Fruit fly (Drosophila melanogaster) whole organism, embryonic: ENCODE data around the gene Tbc1d22.

Experiments
- ATbp ChIP-seq: fragments of 200-800 bp; sonication (Bioruptor generic); optimal IDR thresholded peaks from 2 replicates; lab custom pipeline; 2017; ENCODE audit warnings: missing biosample characterization, mild to moderate bottlenecking, missing genetic modification characterization, missing genetic modification reagents
- CG10543 ChIP-seq: fragments of 200-800 bp; sonication (Bioruptor generic); optimal IDR thresholded peaks from 3 replicates; lab custom pipeline; 2017; ENCODE audit warnings: missing biosample characterization, mild to moderate bottlenecking, missing genetic modification characterization, moderate library complexity
- CG12769 ChIP-seq: fragments of 200-800 bp; sonication (Bioruptor generic); optimal IDR thresholded peaks from 2 replicates; lab custom pipeline; 2019; ENCODE audit warnings: missing biosample characterization, mild to moderate bottlenecking, missing genetic modification characterization, moderate library complexity
- CG13287 ChIP-seq: fragments of 200-800 bp; sonication (Bioruptor generic); IDR thresholded peaks from 2 replicates; pipeline ENCODE4 v1.3.6; 2022; ENCODE audit warnings: missing biosample characterization, missing genetic modification characterization; ENCODE audit not compliant: partially characterized antibody
- CG1603 ChIP-seq: fragments of 200-800 bp; sonication (Bioruptor generic); optimal IDR thresholded peaks from 2 replicates; lab custom pipeline; 2019; ENCODE audit warnings: missing biosample characterization, mild to moderate bottlenecking, missing genetic modification characterization, moderate library complexity
- CG17359 ChIP-seq: fragments of 200-800 bp; sonication (Bioruptor generic); optimal IDR thresholded peaks from 3 replicates; lab custom pipeline; 2018; ENCODE audit warnings: missing biosample characterization, mild to moderate bottlenecking, missing genetic modification characterization, moderate library complexity
- CG17361 ChIP-seq: fragments of 200-800 bp; sonication (Bioruptor generic); IDR thresholded peaks from 3 replicates; pipeline ENCODE4 v1.3.6; 2022; ENCODE audit warnings: missing biosample characterization, missing genetic modification characterization
- CG17612 ChIP-seq: fragments of 200-800 bp; sonication (Bioruptor generic); IDR thresholded peaks from 2 replicates; pipeline ENCODE4 v1.3.6; 2022; ENCODE audit warnings: missing biosample characterization, missing genetic modification characterization
- CG1832 ChIP-seq: fragments of 200-800 bp; sonication (Bioruptor generic); optimal IDR thresholded peaks from 2 replicates; lab custom pipeline; 2017; ENCODE audit warnings: missing biosample characterization, mild to moderate bottlenecking, missing genetic modification characterization, inconsistent platforms
- CG18764 ChIP-seq: fragments of 200-800 bp; sonication (Bioruptor generic); optimal IDR thresholded peaks from 3 replicates; lab custom pipeline; 2016; ENCODE audit warnings: missing biosample characterization, missing genetic modification characterization
- CG2116 ChIP-seq: fragments of 200-800 bp; sonication (Bioruptor generic); optimal IDR thresholded peaks from 3 replicates; lab custom pipeline; 2018; ENCODE audit warnings: missing biosample characterization, mild to moderate bottlenecking, missing genetic modification characterization
- CG2712 ChIP-seq: fragments of 200-800 bp; optimal IDR thresholded peaks from 3 replicates; lab custom pipeline; 2019; ENCODE audit warnings: missing biosample characterization, mild to moderate bottlenecking, missing genetic modification characterization, moderate library complexity
- CG34224 ChIP-seq: fragments of 200-800 bp; sonication (Bioruptor generic); IDR thresholded peaks from 3 replicates; pipeline ENCODE4 v1.3.6; 2022; ENCODE audit warnings: missing biosample characterization, missing genetic modification characterization; ENCODE audit not compliant: partially characterized antibody
- CG9932 ChIP-seq: fragments of 200-800 bp; sonication (Bioruptor generic); IDR thresholded peaks from 2 replicates; pipeline ENCODE4 v1.3.6; 2022; ENCODE audit warnings: missing biosample characterization, missing genetic modification characterization
- Deaf1 ChIP-seq: fragments of 200-800 bp; optimal IDR thresholded peaks from 3 replicates; lab custom pipeline; 2019; ENCODE audit warnings: missing biosample characterization, mild to moderate bottlenecking, missing genetic modification characterization, moderate library complexity
- Dll ChIP-seq: fragments of 200-800 bp; sonication (Bioruptor generic); IDR thresholded peaks from 4 replicates; pipeline ENCODE4 v1.3.6; 2022; ENCODE audit warnings: missing biosample characterization, missing genetic modification characterization; ENCODE audit not compliant: partially characterized antibody
- Doc2 ChIP-seq: fragments of 200-800 bp; sonication (Bioruptor generic); IDR thresholded peaks from 2 replicates; pipeline ENCODE4 v1.3.6; 2022; ENCODE audit warnings: missing biosample characterization, missing genetic modification characterization
- Fer2 ChIP-seq: fragments of 200-800 bp; sonication (Bioruptor generic); optimal IDR thresholded peaks from 2 replicates; lab custom pipeline; 2018; ENCODE audit warnings: missing biosample characterization, mild to moderate bottlenecking, missing genetic modification characterization, moderate library complexity
- Hey ChIP-seq: fragments of 200-800 bp; sonication (Bioruptor generic); optimal IDR thresholded peaks from 3 replicates; lab custom pipeline; 2018; ENCODE audit warnings: missing biosample characterization, mild to moderate bottlenecking, missing genetic modification characterization
- HmgD ChIP-seq: fragments of 200-800 bp; sonication (Bioruptor generic); optimal IDR thresholded peaks from 3 replicates; lab custom pipeline; 2016; ENCODE audit warnings: missing biosample characterization, missing genetic modification characterization
- Lhr ChIP-seq: fragments of 200-800 bp; sonication (Bioruptor generic); optimal IDR thresholded peaks from 3 replicates; lab custom pipeline; 2017; ENCODE audit warnings: mild to moderate bottlenecking, missing biosample characterization, missing genetic modification reagents, missing genetic modification characterization
- Lim3 ChIP-seq: fragments of 200-800 bp; sonication (Bioruptor generic); IDR thresholded peaks from 2 replicates; pipeline ENCODE4 v1.3.6; 2022; ENCODE audit warnings: missing biosample characterization, missing genetic modification characterization
- MESR4 ChIP-seq: fragments of 200-800 bp; sonication (Bioruptor generic); optimal IDR thresholded peaks from 2 replicates; lab custom pipeline; 2018; ENCODE audit warnings: missing biosample characterization, mild to moderate bottlenecking, missing genetic modification characterization, moderate library complexity
- Max ChIP-seq: fragments of 200-800 bp; sonication (Bioruptor generic); optimal IDR thresholded peaks from 2 replicates; lab custom pipeline; 2016; ENCODE audit warnings: missing biosample characterization, mild to moderate bottlenecking, missing genetic modification characterization
- Neu2 ChIP-seq: fragments of 200-800 bp; sonication (Bioruptor generic); optimal IDR thresholded peaks from 3 replicates; lab custom pipeline; 2016; ENCODE audit warnings: missing biosample characterization, missing genetic modification characterization, borderline replicate concordance
- Opbp ChIP-seq: fragments of 200-800 bp; sonication (Bioruptor generic); IDR thresholded peaks from 3 replicates; pipeline ENCODE4 v1.3.6; 2022; ENCODE audit warnings: missing biosample characterization, missing genetic modification characterization; ENCODE audit not compliant: partially characterized antibody
- Rfx ChIP-seq: fragments of 200-800 bp; sonication (Bioruptor generic); IDR thresholded peaks from 2 replicates; pipeline ENCODE4 v1.3.6; 2022; ENCODE audit warnings: missing biosample characterization, missing genetic modification characterization
- Side ChIP-seq: fragments of 200-800 bp; sonication (Bioruptor generic); optimal IDR thresholded peaks from 2 replicates; lab custom pipeline; 2016; ENCODE audit warnings: missing biosample characterization, missing genetic modification characterization
- Trl ChIP-seq, 3 experiments: fragments of >200 bp in 2 of 3; fragments of 200-800 bp in 1 of 3; sonication (Bioruptor generic) in 1 of 3; optimal IDR thresholded peaks; 2 replicates in 1 of 3; 3 replicates in 2 of 3; lab custom pipeline; 2016 to 2017; ENCODE audit warnings: missing biosample characterization in 1 of 3, missing genetic modification characterization in 1 of 3
- danr ChIP-seq: fragments of 200-800 bp; sonication (Bioruptor generic); IDR thresholded peaks from 2 replicates; pipeline ENCODE4 v1.3.6; 2022; ENCODE audit warnings: missing biosample characterization, missing genetic modification characterization
- eve ChIP-seq, 2 experiments: fragments of >200 bp; optimal IDR thresholded peaks; 2 replicates each; lab custom pipeline; 2017; ENCODE audit warnings: missing biosample characterization in 2 of 2, missing genetic modification characterization in 2 of 2
- fu2 ChIP-seq: fragments of 200-800 bp; sonication (Bioruptor generic); optimal IDR thresholded peaks from 2 replicates; lab custom pipeline; 2016; ENCODE audit warnings: missing biosample characterization, missing genetic modification characterization
- gfzf ChIP-seq: fragments of 200-800 bp; sonication (Bioruptor generic); optimal IDR thresholded peaks from 2 replicates; lab custom pipeline; 2016; ENCODE audit warnings: missing biosample characterization, mild to moderate bottlenecking, missing genetic modification characterization, moderate library complexity
- lmd ChIP-seq: fragments of 200-800 bp; sonication (Bioruptor generic); IDR thresholded peaks from 2 replicates; pipeline ENCODE4 v1.3.6; 2022; ENCODE audit warnings: missing biosample characterization, missing genetic modification characterization
- nmo ChIP-seq: fragments of 200-800 bp; sonication (Bioruptor generic); optimal IDR thresholded peaks from 2 replicates; lab custom pipeline; 2018; ENCODE audit warnings: missing biosample characterization, mild to moderate bottlenecking, missing genetic modification characterization, moderate library complexity
- nom ChIP-seq: fragments of 200-800 bp; sonication (Bioruptor generic); optimal IDR thresholded peaks from 2 replicates; lab custom pipeline; 2017; ENCODE audit warnings: missing biosample characterization, missing genetic modification characterization, mild to moderate bottlenecking, moderate library complexity, missing genetic modification reagents
- pb ChIP-seq: fragments of 200-800 bp; sonication (Bioruptor generic); optimal IDR thresholded peaks from 3 replicates; lab custom pipeline; 2016; ENCODE audit warnings: missing biosample characterization, missing genetic modification characterization
- pfk ChIP-seq: fragments of 200-800 bp; sonication (Bioruptor generic); optimal IDR thresholded peaks from 2 replicates; lab custom pipeline; 2018; ENCODE audit warnings: missing biosample characterization, mild to moderate bottlenecking, missing genetic modification characterization, moderate library complexity
- sd ChIP-seq: fragments of 200-800 bp; sonication (Bioruptor generic); optimal IDR thresholded peaks from 3 replicates; lab custom pipeline; 2018; ENCODE audit warnings: missing biosample characterization, mild to moderate bottlenecking, missing genetic modification characterization, moderate library complexity
- sens ChIP-seq: fragments of 200-800 bp; sonication (Bioruptor generic); peaks from one replicate; lab custom pipeline; 2016; ENCODE audit warnings: missing biosample characterization, missing genetic modification characterization
- stwl ChIP-seq: fragments of 200-800 bp; sonication (Bioruptor generic); optimal IDR thresholded peaks from 3 replicates; lab custom pipeline; 2018; ENCODE audit warnings: missing biosample characterization, mild to moderate bottlenecking, missing genetic modification characterization, moderate library complexity
- tll ChIP-seq, 2 experiments: fragments of 200-800 bp in 1 of 2; fragments of >200 bp in 1 of 2; sonication (Bioruptor generic) in 1 of 2; optimal IDR thresholded peaks; 2 replicates each; lab custom pipeline; 2017 to 2019; ENCODE audit warnings: missing biosample characterization in 2 of 2, missing genetic modification characterization in 2 of 2, mild to moderate bottlenecking in 1 of 2, moderate library complexity in 1 of 2
- zen2 ChIP-seq: fragments of 200-800 bp; sonication (Bioruptor generic); IDR thresholded peaks from 3 replicates; pipeline ENCODE4 v1.3.6; 2022; ENCODE audit warnings: missing biosample characterization, missing genetic modification characterization; ENCODE audit not compliant: partially characterized antibody

Gene Tbc1d22

dm6 chr3R:21059486-21060356 is 42.3 kb upstream of the Tbc1d22 start (continued):
- TF ChIP-seq Hey (tag; lab: Kevin White, UChicago) (peak; percentile 24), Max (peak; percentile 31), CG2116 (GFP tag; lab: Kevin White, UChicago) (peak; percentile 4), eve (GFP tag; optimal IDR thresholded peaks at IDR 0.05; lab: Kevin White, UChicago) (peak in 1 of 2 experiments; percentile 69)

dm6 chr3R:21060430-21061245 is 41.4 kb upstream of the Tbc1d22 start, which contains the start of gene Mvl:
Gene Mvl, minus strand, starts transcription at chr3R:21060800.
- TF ChIP-seq stwl (tag; lab: Kevin White, UChicago) (peak; percentile 73), CG17612 (no peak), lmd (no peak), gfzf (peak; percentile 43), Doc2 (GFP tag; lab: Robert Waterston, UW) (no peak), CG17361 (GFP tag; lab: Robert Waterston, UW) (0 out of 3 replicates have a peak, but pooled peaks have one; percentile 17), CG12769 (tag; lab: Kevin White, UChicago) (peak; percentile 38), HmgD (GFP tag; lab: Kevin White, UChicago) (peak; percentile 72), pfk (GFP tag; lab: Kevin White, UChicago) (peak; percentile 30), CG1603 (tag; lab: Kevin White, UChicago) (peak; percentile 58), pb (GFP tag; lab: Kevin White, UChicago) (no peak), Neu2 (GFP tag; lab: Kevin White, UChicago) (no peak), nom (GFP tag; lab: Kevin White, UChicago) (peak; percentile 28), CG2712 (tag; lab: Kevin White, UChicago) (peak; percentile 39), Dll (GFP tag; lab: Robert Waterston, UW) (0 out of 4 replicates have a peak, but pooled peaks have one; percentile 32), Fer2 (tag; lab: Kevin White, UChicago) (no peak), zen2 (GFP tag; lab: Robert Waterston, UW) (peak; percentile 71; the same call in 2 of the 3 replicates), Lim3 (no peak), CG18764 (no peak), CG1832 (GFP tag; lab: Kevin White, UChicago) (peak; percentile 74), Lhr (peak; percentile 5), sens (GFP tag; lab: Kevin White, UChicago) (peak; percentile 90), tll (GFP tag; optimal IDR thresholded peaks at IDR 0.05; lab: Kevin White, UChicago) (peak in 1 of 2 experiments; percentile 82), Trl (optimal IDR thresholded peaks at IDR 0.05; lab: Kevin White, UChicago) (peak; percentile 68 to 77), Trl (GFP tag; optimal IDR thresholded peaks at IDR 0.05; lab: Kevin White, UChicago) (peak; percentile 25), fu2 (no peak), CG13287 (0 out of 2 replicates have a peak, but pooled peaks have one; percentile 41), CG10543 (peak; percentile 58), Opbp (0 out of 3 replicates have a peak, but pooled peaks have one; percentile 54), Side (peak; percentile 25), sd (tag; lab: Kevin White, UChicago) (peak; percentile 8), CG34224 (GFP tag; lab: Robert Waterston, UW) (peak; percentile 24; the same call in 1 of the 3 replicates), CG9932 (no peak), nmo (GFP tag; lab: Kevin White, UChicago) (peak; percentile 39), CG17359 (tag; lab: Kevin White, UChicago) (peak; percentile 9), Rfx (GFP tag; lab: Robert Waterston, UW) (peak; percentile 18; the same call in 1 of the 2 replicates), MESR4 (GFP tag; lab: Kevin White, UChicago) (peak; percentile 34), danr (no peak), Deaf1 (tag; lab: Kevin White, UChicago) (peak; percentile 38), ATbp (peak; percentile 55)
